Worm (Caenorhabditis elegans) whole organism, L4 larva: ENCODE data around the gene fbxa-50.

ENCODE experiments used
- R02D3.7 ChIP-seq: fragments of 150-350 bp; sonication (generic microtip); optimal IDR thresholded peaks from 3 replicates; lab custom pipeline; 2014; ENCODE audit warnings: missing biosample characterization, missing genetic modification characterization
- T20F7.1 ChIP-seq: fragments of 200-800 bp; sonication (Bioruptor generic); optimal IDR thresholded peaks from 2 replicates; lab custom pipeline; 2018; ENCODE audit warnings: mild to moderate bottlenecking, missing genetic modification characterization, missing compliant biosample characterization
- Y105C5A.15 ChIP-seq: fragments of 200-800 bp; sonication (Bioruptor generic); IDR thresholded peaks from 2 replicates; pipeline ENCODE4 v1.3.6; 2022; ENCODE audit warnings: missing genetic modification characterization, missing compliant biosample characterization
- Y75B8A.6 ChIP-seq: fragments of 200-800 bp; sonication (Bioruptor generic); IDR thresholded peaks from 2 replicates; pipeline ENCODE4 v1.3.6; 2022; ENCODE audit warnings: missing genetic modification reagents, missing genetic modification characterization, missing compliant biosample characterization
- ZK546.5 ChIP-seq, 2 experiments: sonication (generic microtip); optimal IDR thresholded peaks; 2 replicates each; lab custom pipeline; 2017; ENCODE audit warnings: missing biosample characterization in 2 of 2, missing genetic modification characterization in 2 of 2
- arid-1 ChIP-seq: fragments of 200-800 bp; sonication (Bioruptor generic); conservative IDR thresholded peaks from 2 replicates; pipeline ENCODE4 v1.3.6; 2022; ENCODE audit warnings: missing genetic modification reagents, missing genetic modification characterization, missing compliant biosample characterization
- attf-4 ChIP-seq: sonication (generic microtip); optimal IDR thresholded peaks from 3 replicates; lab custom pipeline; 2017; ENCODE audit warnings: missing biosample characterization, missing genetic modification characterization
- ceh-82 ChIP-seq: sonication (generic microtip); optimal IDR thresholded peaks from 2 replicates; lab custom pipeline; 2017; ENCODE audit warnings: missing biosample characterization, missing genetic modification characterization
- ctbp-1 ChIP-seq: fragments of 200-800 bp; sonication (Bioruptor generic); IDR thresholded peaks from 2 replicates; pipeline ENCODE4 v1.3.6; 2022; ENCODE audit warnings: missing genetic modification reagents, missing genetic modification characterization, missing compliant biosample characterization
- daf-16 ChIP-seq, 3 experiments: sonication (generic microtip); optimal IDR thresholded peaks; 2 replicates each; lab custom pipeline; 2016 to 2017; ENCODE audit warnings: missing genetic modification characterization in 3 of 3, missing genetic modification reagents in 3 of 3, mild to moderate bottlenecking in 2 of 3, missing compliant biosample characterization in 2 of 3, missing biosample characterization in 1 of 3, moderate library complexity in 1 of 3
- daf-19 ChIP-seq: fragments of 200-800 bp; sonication (Bioruptor generic); conservative IDR thresholded peaks from 2 replicates; pipeline ENCODE4 v1.3.6; 2022; ENCODE audit warnings: missing genetic modification characterization, missing compliant biosample characterization
- dmd-6 ChIP-seq: fragments of 200-800 bp; sonication (Bioruptor generic); IDR thresholded peaks from 2 replicates; pipeline ENCODE4 v1.3.6; 2022; ENCODE audit warnings: missing genetic modification reagents, missing genetic modification characterization, missing compliant biosample characterization
- dpl-1 ChIP-seq: fragments of 150-350 bp; optimal IDR thresholded peaks from 2 replicates; lab custom pipeline; 2014; ENCODE audit warnings: missing biosample characterization, missing genetic modification reagents, missing genetic modification characterization
- egl-27 ChIP-seq: sonication (generic microtip); optimal IDR thresholded peaks from 3 replicates; lab custom pipeline; 2017; ENCODE audit warnings: missing biosample characterization, missing genetic modification reagents, missing genetic modification characterization
- fkh-10 ChIP-seq: fragments of 150-350 bp; optimal IDR thresholded peaks from 2 replicates; lab custom pipeline; 2014; ENCODE audit warnings: missing biosample characterization, missing genetic modification reagents, missing genetic modification characterization
- fos-1 ChIP-seq: fragments of 150-350 bp; optimal IDR thresholded peaks from 2 replicates; lab custom pipeline; 2014; ENCODE audit warnings: missing biosample characterization, missing genetic modification characterization
- hif-1 ChIP-seq, 2 experiments: sonication (generic microtip); optimal IDR thresholded peaks; 2 replicates each; lab custom pipeline; 2016 to 2017; ENCODE audit warnings: missing compliant biosample characterization in 2 of 2, missing genetic modification characterization in 2 of 2, missing genetic modification reagents in 2 of 2, missing genotype in 2 of 2, mild to moderate bottlenecking in 1 of 2
- hlh-11 ChIP-seq: fragments of 200-800 bp; sonication (Bioruptor generic); optimal IDR thresholded peaks from 2 replicates; lab custom pipeline; 2018; ENCODE audit warnings: mild to moderate bottlenecking, missing genetic modification characterization, missing compliant biosample characterization
- jun-1 ChIP-seq: fragments of 150-350 bp; optimal IDR thresholded peaks from 2 replicates; lab custom pipeline; 2014; ENCODE audit warnings: missing biosample characterization, missing genetic modification reagents, missing genetic modification characterization
- lin-15B ChIP-seq: fragments of 150-350 bp; sonication (generic microtip); optimal IDR thresholded peaks from 3 replicates; lab custom pipeline; 2014; ENCODE audit warnings: missing biosample characterization, missing genetic modification characterization
- lsy-2 ChIP-seq, 2 experiments: fragments of 150-350 bp in 1 of 2; sonication (generic microtip) in 1 of 2; optimal IDR thresholded peaks; 2 replicates each; lab custom pipeline; 2014 to 2017; ENCODE audit warnings: missing biosample characterization in 2 of 2, missing genetic modification characterization in 2 of 2
- mdt-29 ChIP-seq: fragments of 200-800 bp; sonication (Bioruptor generic); IDR thresholded peaks from 2 replicates; pipeline ENCODE4 v1.3.6; 2022; ENCODE audit warnings: missing genetic modification reagents, missing genetic modification characterization, missing compliant biosample characterization
- mxl-2 ChIP-seq: fragments of 200-800 bp; sonication (Bioruptor generic); conservative IDR thresholded peaks from 2 replicates; pipeline ENCODE4 v1.3.6; 2022; ENCODE audit warnings: missing genetic modification reagents, missing genetic modification characterization, missing compliant biosample characterization
- nhr-10 ChIP-seq: fragments of 150-350 bp; optimal IDR thresholded peaks from 2 replicates; lab custom pipeline; 2014; ENCODE audit warnings: missing biosample characterization, missing genetic modification characterization
- nhr-11 ChIP-seq: fragments of 150-350 bp; optimal IDR thresholded peaks from 2 replicates; lab custom pipeline; 2014; ENCODE audit warnings: missing biosample characterization, missing genetic modification characterization
- nhr-28 ChIP-seq: fragments of 150-350 bp; optimal IDR thresholded peaks from 2 replicates; lab custom pipeline; 2014; ENCODE audit warnings: missing biosample characterization, missing genetic modification characterization
- nhr-41 ChIP-seq: fragments of 200-800 bp; sonication (Bioruptor generic); IDR thresholded peaks from 2 replicates; pipeline ENCODE4 v1.3.6; 2022; ENCODE audit warnings: missing genetic modification reagents, missing genetic modification characterization, missing compliant biosample characterization
- nhr-48 ChIP-seq: sonication (generic microtip); optimal IDR thresholded peaks from 2 replicates; lab custom pipeline; 2016; ENCODE audit warnings: mild to moderate bottlenecking, missing genetic modification characterization, missing compliant biosample characterization
- pha-4 ChIP-seq, 2 experiments: fragments of 150-350 bp in 1 of 2; fragments of 200-800 bp in 1 of 2; sonication (Bioruptor generic) in 1 of 2; IDR thresholded peaks in 1 of 2; optimal IDR thresholded peaks in 1 of 2; 2 replicates each; pipeline versions ENCODE4 v1.3.6 to Lab custom; 2014 to 2022; ENCODE audit warnings: missing genetic modification characterization in 2 of 2, missing genetic modification reagents in 2 of 2, missing biosample characterization in 1 of 2, missing compliant biosample characterization in 1 of 2
- pqm-1 ChIP-seq: sonication (generic microtip); optimal IDR thresholded peaks from 2 replicates; lab custom pipeline; 2017; ENCODE audit warnings: missing biosample characterization, missing genetic modification characterization
- saeg-2 ChIP-seq: fragments of 200-800 bp; sonication (Bioruptor generic); IDR thresholded peaks from 2 replicates; pipeline ENCODE4 v1.3.6; 2022; ENCODE audit warnings: missing genetic modification reagents, missing genetic modification characterization, missing compliant biosample characterization
- snpc-1.2 ChIP-seq: fragments of 200-800 bp; sonication (Bioruptor generic); IDR thresholded peaks from 2 replicates; pipeline ENCODE4 v1.3.6; 2022; ENCODE audit warnings: missing genetic modification reagents, missing genetic modification characterization, missing compliant biosample characterization
- spr-3 ChIP-seq: fragments of 200-800 bp; sonication (Bioruptor generic); optimal IDR thresholded peaks from 2 replicates; lab custom pipeline; 2018; ENCODE audit warnings: mild to moderate bottlenecking, missing genetic modification characterization, missing compliant biosample characterization
- tag-97 ChIP-seq: fragments of 200-800 bp; sonication (Bioruptor generic); IDR thresholded peaks from 2 replicates; pipeline ENCODE4 v1.3.6; 2022; ENCODE audit warnings: missing genetic modification characterization, missing compliant biosample characterization
- tra-1 ChIP-seq: fragments of 200-800 bp; sonication (Bioruptor generic); IDR thresholded peaks from 2 replicates; pipeline ENCODE4 v1.3.6; 2022; ENCODE audit warnings: missing genetic modification reagents, missing genetic modification characterization, missing compliant biosample characterization
- unc-62 ChIP-seq, 3 experiments: fragments of 150-350 bp in 1 of 3; sonication (generic microtip); optimal IDR thresholded peaks in 2 of 3; peaks in 1 of 3; 1 replicate in 1 of 3; 2 replicates in 2 of 3; lab custom pipeline; 2014 to 2017; ENCODE audit warnings: missing biosample characterization in 3 of 3, missing genetic modification characterization in 3 of 3, missing genetic modification reagents in 3 of 3, missing genotype in 1 of 3
- vab-7 ChIP-seq: fragments of 200-800 bp; sonication (Bioruptor generic); IDR thresholded peaks from 2 replicates; pipeline ENCODE4 v1.3.6; 2022; ENCODE audit warnings: missing genetic modification reagents, missing genetic modification characterization, missing compliant biosample characterization
- zfp-3 ChIP-seq: fragments of 200-800 bp; sonication (Bioruptor generic); conservative IDR thresholded peaks from 2 replicates; pipeline ENCODE4 v1.3.6; 2022; ENCODE audit warnings: missing genetic modification reagents, missing genetic modification characterization, missing compliant biosample characterization
- zip-11 ChIP-seq: fragments of 200-800 bp; sonication (Bioruptor generic); IDR thresholded peaks from 2 replicates; pipeline ENCODE4 v1.3.6; 2022; ENCODE audit warnings: missing genetic modification characterization, missing compliant biosample characterization

The fbxa-50 gene

DNA sequence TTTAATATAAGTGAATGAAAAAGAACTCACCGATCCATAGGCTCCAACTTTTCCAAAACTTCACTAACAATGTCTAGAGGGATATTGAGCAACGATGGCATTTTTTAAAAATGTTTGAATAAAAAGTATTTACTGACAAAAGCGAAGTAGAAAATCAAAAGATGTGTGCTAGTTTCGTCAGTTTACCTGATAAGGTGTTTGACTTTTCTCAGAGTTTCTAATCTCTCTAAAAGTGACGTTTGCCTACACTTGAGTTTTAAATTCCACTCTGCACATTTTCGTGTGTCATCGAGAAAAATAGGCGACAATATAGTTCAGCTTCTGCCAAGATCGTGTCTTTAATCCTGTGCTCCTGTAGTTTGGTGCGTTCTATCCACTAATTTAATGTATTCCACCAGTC lies 33.2 kb upstream of the fbxa-50 start, which contains the start of gene fbxa-15:
Gene fbxa-15, minus strand, starts transcription at position 101 of the 400 bp plus-strand sequence.
- TF ChIP-seq saeg-2 (GFP tag; lab: Robert Waterston, UW) (no peak), pqm-1 (no peak), tag-97 (GFP tag; lab: Robert Waterston, UW) (no peak), pha-4 (GFP tag; IDR thresholded peaks at IDR 0.05; lab: Robert Waterston, UW) (no peak), pha-4 (tag; optimal IDR thresholded peaks at IDR 0.05; lab: Kevin White, UChicago) (no peak), fos-1 (tag; lab: Kevin White, UChicago) (no peak), Y75B8A.6 (GFP tag; lab: Robert Waterston, UW) (no peak), nhr-10 (tag; lab: Kevin White, UChicago) (no peak), spr-3 (GFP tag; lab: Kevin White, UChicago) (no peak), R02D3.7 (tag; lab: Kevin White, UChicago) (no peak), mxl-2 (GFP tag; lab: Robert Waterston, UW) (no peak), nhr-11 (tag; lab: Kevin White, UChicago) (no peak), ZK546.5 (tag; optimal IDR thresholded peaks at IDR 0.05; lab: Kevin White, UChicago) (no peak), zip-11 (GFP tag; lab: Robert Waterston, UW) (no peak), daf-19 (GFP tag; lab: Robert Waterston, UW) (no peak), zfp-3 (GFP tag; lab: Robert Waterston, UW) (no peak), Y105C5A.15 (GFP tag; lab: Robert Waterston, UW) (no peak)

DNA sequence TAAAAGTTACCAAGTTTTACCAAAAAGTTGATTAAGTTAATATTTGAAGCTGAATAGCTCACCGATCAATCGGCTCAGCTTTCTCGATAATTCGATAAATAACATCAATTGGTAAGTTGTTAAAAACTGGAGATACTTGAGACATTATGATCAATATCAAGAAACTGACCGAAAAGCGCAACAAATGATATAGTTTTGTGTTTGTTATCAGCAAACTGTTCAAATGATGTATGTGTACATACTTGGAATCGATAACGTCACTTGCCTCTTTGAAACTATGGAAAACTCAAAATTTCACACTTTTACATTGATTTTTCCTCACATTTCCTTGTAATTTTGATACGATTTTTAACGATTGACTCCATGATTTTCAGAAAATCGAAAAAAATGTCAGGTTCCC lies 26.7 kb upstream of the fbxa-50 start, which contains the start of the genes fbxa-80 and fbxa-19:
Gene fbxa-80, minus strand, starts transcription at position 173 of the 400 bp plus-strand sequence.
Gene fbxa-19, plus strand, starts transcription at position 364 of the 400 bp plus-strand sequence.
- TF ChIP-seq ceh-82 (tag; lab: Kevin White, UChicago): no peak
- TF ChIP-seq nhr-48 (tag; lab: Kevin White, UChicago): no peak
- no peak for TF ChIP-seq mxl-2 (GFP tag; lab: Robert Waterston, UW)
- TF ChIP-seq egl-27 (tag; lab: Kevin White, UChicago): no peak
- TF ChIP-seq hif-1 (tag; optimal IDR thresholded peaks at IDR 0.05; lab: Kevin White, UChicago): no peak
- TF ChIP-seq mdt-29 (GFP tag; lab: Robert Waterston, UW): no peak
- TF ChIP-seq ctbp-1 (GFP tag; lab: Robert Waterston, UW): no peak
- TF ChIP-seq nhr-28 (tag; lab: Kevin White, UChicago): peak; percentile 77
- no peak for TF ChIP-seq jun-1 (tag; lab: Kevin White, UChicago)
- peak; percentile 20 for TF ChIP-seq hlh-11 (tag; lab: Kevin White, UChicago)
- no peak for TF ChIP-seq dpl-1 (GFP tag; lab: Kevin White, UChicago)
- TF ChIP-seq nhr-41: no peak
- peak; percentile 46 for TF ChIP-seq dmd-6 (GFP tag; lab: Robert Waterston, UW)
- no peak for TF ChIP-seq fkh-10
- TF ChIP-seq Y75B8A.6 (GFP tag; lab: Robert Waterston, UW): no peak
- no peak for TF ChIP-seq daf-16 (GFP tag; optimal IDR thresholded peaks at IDR 0.05; lab: Kevin White, UChicago)
- peak; percentile 56 for TF ChIP-seq daf-16 (tag; optimal IDR thresholded peaks at IDR 0.05; lab: Kevin White, UChicago)
- TF ChIP-seq vab-7 (GFP tag; lab: Robert Waterston, UW): no peak
- TF ChIP-seq lin-15B (tag; lab: Kevin White, UChicago): no peak
- peak; percentile 80 for TF ChIP-seq pqm-1

DNA sequence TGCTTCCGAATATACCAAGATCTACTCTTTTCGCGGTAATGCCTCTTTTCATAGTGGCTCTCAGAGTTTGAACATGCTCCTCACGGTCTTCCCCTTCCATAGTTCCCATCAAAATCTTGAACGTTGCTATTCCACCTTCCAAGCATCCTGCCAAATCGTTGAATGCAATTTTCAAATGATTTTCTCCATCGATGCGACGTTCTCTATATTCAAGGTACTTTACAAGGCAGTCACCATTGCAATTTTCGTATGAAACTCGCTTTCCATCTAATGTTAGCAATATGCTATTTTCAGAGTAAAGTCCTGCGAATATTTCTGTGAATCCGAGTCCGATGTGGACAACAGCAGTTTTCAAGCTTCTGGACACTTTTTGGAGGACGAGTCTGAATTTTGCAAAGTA lies 26.0 kb upstream of the fbxa-50 start:
- peak in 1 of 2 experiments; percentile 95 for TF ChIP-seq unc-62 (GFP tag; optimal IDR thresholded peaks at IDR 0.05 in 1 of 2; lab: Kevin White, UChicago)
- TF ChIP-seq unc-62 (tag; optimal IDR thresholded peaks at IDR 0.05; lab: Kevin White, UChicago): no peak
- TF ChIP-seq nhr-48 (tag; lab: Kevin White, UChicago): no peak

DNA sequence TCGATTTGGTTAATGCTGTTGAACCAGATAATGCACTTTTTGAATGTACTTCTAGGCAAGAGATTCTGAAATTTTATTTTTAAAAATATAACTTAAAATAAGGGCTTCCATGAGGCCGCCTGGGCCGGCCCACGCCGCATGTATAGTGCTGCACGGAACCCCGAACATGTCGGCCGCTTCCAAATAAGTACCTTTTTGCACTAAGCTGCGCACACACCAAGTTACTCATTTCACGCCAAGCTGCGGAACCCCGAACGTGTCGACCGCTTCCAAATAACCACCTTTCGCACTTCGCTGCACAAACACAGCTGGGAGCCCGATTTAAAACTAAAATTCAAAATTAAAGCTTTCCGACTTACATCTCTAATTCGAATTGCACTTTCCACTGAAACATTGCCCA lies 23.0 kb upstream of the fbxa-50 start:
- no peak for TF ChIP-seq T20F7.1 (GFP tag; lab: Kevin White, UChicago)
- no peak for TF ChIP-seq attf-4
- TF ChIP-seq tra-1 (GFP tag; lab: Robert Waterston, UW): no peak
- TF ChIP-seq snpc-1.2 (GFP tag; lab: Robert Waterston, UW): no peak
- TF ChIP-seq arid-1 (GFP tag; lab: Robert Waterston, UW): no peak
- TF ChIP-seq ctbp-1 (GFP tag; lab: Robert Waterston, UW): no peak
- TF ChIP-seq lsy-2 (tag; optimal IDR thresholded peaks at IDR 0.05; lab: Kevin White, UChicago): no peak
- no peak for TF ChIP-seq unc-62 (GFP tag; optimal IDR thresholded peaks at IDR 0.05 in 1 of 2; lab: Kevin White, UChicago)
- TF ChIP-seq unc-62 (tag; optimal IDR thresholded peaks at IDR 0.05; lab: Kevin White, UChicago): no peak
